Worm (Caenorhabditis elegans) whole organism, mixed stage, embryonic: ENCODE results near the gene T03E6.9.

ENCODE experiments used
- blmp-1 ChIP-seq: fragments of 150-350 bp; optimal IDR thresholded peaks from 2 replicates; lab custom pipeline; 2014; ENCODE audit warnings: missing biosample characterization, missing genetic modification characterization
- lin-13 ChIP-seq: fragments of 150-350 bp; optimal IDR thresholded peaks from 2 replicates; lab custom pipeline; 2014; ENCODE audit warnings: missing biosample characterization, missing genetic modification characterization
- lsy-2 ChIP-seq: fragments of 150-350 bp; optimal IDR thresholded peaks from 2 replicates; lab custom pipeline; 2014; ENCODE audit warnings: missing biosample characterization, missing genetic modification characterization
- mab-5 ChIP-seq: fragments of 150-350 bp; optimal IDR thresholded peaks from 2 replicates; lab custom pipeline; 2014; ENCODE audit warnings: missing biosample characterization, missing genetic modification characterization
- nhr-2 ChIP-seq: fragments of 150-350 bp; optimal IDR thresholded peaks from 2 replicates; lab custom pipeline; 2014; ENCODE audit warnings: missing biosample characterization, missing genetic modification characterization
- nhr-237 ChIP-seq: fragments of 150-350 bp; optimal IDR thresholded peaks from 2 replicates; lab custom pipeline; 2014; ENCODE audit warnings: missing biosample characterization, missing genetic modification characterization
- pha-4 ChIP-seq: fragments of 150-350 bp; optimal IDR thresholded peaks from 2 replicates; lab custom pipeline; 2018; ENCODE audit warnings: missing biosample characterization, missing genetic modification reagents, missing genetic modification characterization
- unc-62 ChIP-seq: fragments of 150-350 bp; optimal IDR thresholded peaks from 2 replicates; lab custom pipeline; 2014; ENCODE audit warnings: missing biosample characterization, missing genetic modification reagents, missing genetic modification characterization

ce11 chrV:16606313-16606712 is 5.8 kb upstream of the T03E6.9 start, which contains the start of gene Y32B12C.1:
- TF ChIP-seq pha-4 (tag; lab: Kevin White, UChicago) (no peak), unc-62 (GFP tag; lab: Kevin White, UChicago) (no peak), blmp-1 (no peak), nhr-2 (tag; lab: Kevin White, UChicago) (no peak), nhr-237 (tag; lab: Kevin White, UChicago) (no peak), lin-13 (tag; lab: Kevin White, UChicago) (no peak), mab-5 (tag; lab: Kevin White, UChicago) (no peak), lsy-2 (tag; lab: Kevin White, UChicago) (no peak)
